Worm (Caenorhabditis elegans) whole organism, L1 larva: ENCODE data around the gene F54H12.8.

ENCODE experiments used
- C04F5.9 ChIP-seq: sonication (generic microtip); optimal IDR thresholded peaks from 2 replicates; lab custom pipeline; 2016; ENCODE audit warnings: missing genetic modification characterization, missing compliant biosample characterization
- C34B4.2 ChIP-seq: sonication (generic microtip); optimal IDR thresholded peaks from 2 replicates; lab custom pipeline; 2017; ENCODE audit warnings: mild to moderate bottlenecking, missing genetic modification characterization, missing compliant biosample characterization
- F16B12.6 ChIP-seq: fragments of 150-350 bp; optimal IDR thresholded peaks from 2 replicates; lab custom pipeline; 2014; ENCODE audit warnings: missing biosample characterization, missing genetic modification characterization
- aha-1 ChIP-seq: fragments of 150-350 bp; optimal IDR thresholded peaks from 2 replicates; lab custom pipeline; 2014; ENCODE audit warnings: missing biosample characterization, missing genetic modification characterization
- blmp-1 ChIP-seq: fragments of 150-350 bp; optimal IDR thresholded peaks from 2 replicates; lab custom pipeline; 2014; ENCODE audit warnings: missing biosample characterization, missing genetic modification characterization
- ceh-63 ChIP-seq: fragments of 200-800 bp; sonication (Bioruptor generic); optimal IDR thresholded peaks from 2 replicates; lab custom pipeline; 2018; ENCODE audit warnings: mild to moderate bottlenecking, missing genetic modification characterization, missing compliant biosample characterization
- ceh-82 ChIP-seq, 3 experiments: fragments of 150-350 bp in 1 of 3; sonication (generic microtip) in 2 of 3; optimal IDR thresholded peaks; 2 replicates each; lab custom pipeline; 2014 to 2017; ENCODE audit warnings: missing biosample characterization in 3 of 3, missing genetic modification characterization in 3 of 3
- ceh-90 ChIP-seq: sonication (generic microtip); optimal IDR thresholded peaks from 2 replicates; lab custom pipeline; 2016; ENCODE audit warnings: missing genetic modification characterization, missing compliant biosample characterization
- elt-2 ChIP-seq: sonication (generic microtip); optimal IDR thresholded peaks from 2 replicates; lab custom pipeline; 2016; ENCODE audit warnings: missing genetic modification characterization, mild to moderate bottlenecking, inconsistent platforms, missing compliant biosample characterization, missing genetic modification reagents
- fkh-8 ChIP-seq: sonication (generic microtip); optimal IDR thresholded peaks from 2 replicates; lab custom pipeline; 2016; ENCODE audit warnings: mild to moderate bottlenecking, missing genetic modification characterization, missing compliant biosample characterization
- grh-1 ChIP-seq: fragments of 200-800 bp; sonication (Bioruptor generic); IDR thresholded peaks from 2 replicates; pipeline ENCODE4 v1.3.6; 2022; ENCODE audit warnings: missing genetic modification reagents, missing genetic modification characterization, missing compliant biosample characterization
- hlh-4 ChIP-seq: sonication (generic microtip); optimal IDR thresholded peaks from 2 replicates; lab custom pipeline; 2016; ENCODE audit warnings: mild to moderate bottlenecking, missing genetic modification characterization, missing compliant biosample characterization
- irx-1 ChIP-seq: sonication (generic microtip); optimal IDR thresholded peaks from 2 replicates; lab custom pipeline; 2016; ENCODE audit warnings: missing genetic modification characterization, missing compliant biosample characterization
- jun-1 ChIP-seq: fragments of 150-350 bp; optimal IDR thresholded peaks from 2 replicates; lab custom pipeline; 2014; ENCODE audit warnings: missing biosample characterization, missing genetic modification reagents, missing genetic modification characterization
- lin-39 ChIP-seq: fragments of 150-350 bp; optimal IDR thresholded peaks from 2 replicates; lab custom pipeline; 2014; ENCODE audit warnings: missing biosample characterization, missing genetic modification reagents, missing genetic modification characterization
- lir-3 ChIP-seq: sonication (generic microtip); optimal IDR thresholded peaks from 2 replicates; lab custom pipeline; 2016; ENCODE audit warnings: mild to moderate bottlenecking, missing genetic modification characterization, moderate library complexity, missing compliant biosample characterization; ENCODE audit not compliant: poor library complexity
- mep-1 ChIP-seq: fragments of 150-350 bp; optimal IDR thresholded peaks from 2 replicates; lab custom pipeline; 2014; ENCODE audit warnings: missing biosample characterization, missing genetic modification characterization
- nhr-12 ChIP-seq: sonication (generic microtip); optimal IDR thresholded peaks from 2 replicates; lab custom pipeline; 2017; ENCODE audit warnings: missing biosample characterization, missing genetic modification characterization
- nhr-20 ChIP-seq: sonication (generic microtip); optimal IDR thresholded peaks from 2 replicates; lab custom pipeline; 2016; ENCODE audit warnings: mild to moderate bottlenecking, missing genetic modification characterization, missing compliant biosample characterization
- nhr-237 ChIP-seq: fragments of 150-350 bp; optimal IDR thresholded peaks from 2 replicates; lab custom pipeline; 2014; ENCODE audit warnings: missing biosample characterization, missing genetic modification characterization
- nhr-47 ChIP-seq: sonication (generic microtip); optimal IDR thresholded peaks from 2 replicates; lab custom pipeline; 2016; ENCODE audit warnings: mild to moderate bottlenecking, missing genetic modification characterization, moderate library complexity, missing compliant biosample characterization
- nhr-71 ChIP-seq: sonication (generic microtip); optimal IDR thresholded peaks from 2 replicates; lab custom pipeline; 2016; ENCODE audit warnings: mild to moderate bottlenecking, missing genetic modification characterization, moderate library complexity, missing compliant biosample characterization
- nhr-76 ChIP-seq: sonication (generic microtip); optimal IDR thresholded peaks from 2 replicates; lab custom pipeline; 2017; ENCODE audit warnings: missing biosample characterization, missing genetic modification characterization
- nhr-77 ChIP-seq: fragments of 150-350 bp; optimal IDR thresholded peaks from 2 replicates; lab custom pipeline; 2014; ENCODE audit warnings: missing biosample characterization, missing genetic modification characterization
- nhr-85 ChIP-seq: sonication (generic microtip); peaks from one replicate; lab custom pipeline; 2016; ENCODE audit warnings: missing genetic modification characterization, inconsistent platforms, missing compliant biosample characterization
- nhr-90 ChIP-seq: sonication (generic microtip); optimal IDR thresholded peaks from 2 replicates; lab custom pipeline; 2016; ENCODE audit warnings: mild to moderate bottlenecking, missing genetic modification characterization, missing compliant biosample characterization; ENCODE audit not compliant: poor library complexity
- pag-3 ChIP-seq: sonication (generic microtip); optimal IDR thresholded peaks from 2 replicates; lab custom pipeline; 2017; ENCODE audit warnings: missing genetic modification characterization, mild to moderate bottlenecking, missing compliant biosample characterization, antibody characterized with exemption, borderline replicate concordance; ENCODE audit not compliant: insufficient read depth
- rnt-1 ChIP-seq: sonication (generic microtip); optimal IDR thresholded peaks from 2 replicates; lab custom pipeline; 2016; ENCODE audit warnings: mild to moderate bottlenecking, missing genetic modification characterization, moderate library complexity, missing compliant biosample characterization
- skn-1 ChIP-seq: fragments of 150-350 bp; optimal IDR thresholded peaks from 2 replicates; lab custom pipeline; 2014; ENCODE audit warnings: missing biosample characterization, missing genetic modification characterization
- snu-23 ChIP-seq: sonication (generic microtip); optimal IDR thresholded peaks from 2 replicates; lab custom pipeline; 2016; ENCODE audit warnings: missing genetic modification characterization, missing compliant biosample characterization
- sox-4 ChIP-seq: sonication (generic microtip); optimal IDR thresholded peaks from 2 replicates; lab custom pipeline; 2016; ENCODE audit warnings: missing genetic modification characterization, missing compliant biosample characterization
- sup-37 ChIP-seq: fragments of 200-800 bp; sonication (Bioruptor generic); optimal IDR thresholded peaks from 2 replicates; lab custom pipeline; 2018; ENCODE audit warnings: mild to moderate bottlenecking, missing genetic modification characterization, missing compliant biosample characterization
- swsn-7 ChIP-seq: sonication (generic microtip); optimal IDR thresholded peaks from 2 replicates; lab custom pipeline; 2016; ENCODE audit warnings: missing genetic modification characterization, missing compliant biosample characterization
- tbx-2 ChIP-seq: sonication (generic microtip); optimal IDR thresholded peaks from 2 replicates; lab custom pipeline; 2016; ENCODE audit warnings: missing genetic modification characterization, missing compliant biosample characterization
- unc-30 ChIP-seq: sonication (generic microtip); optimal IDR thresholded peaks from 2 replicates; lab custom pipeline; 2017; ENCODE audit warnings: missing biosample characterization, missing genetic modification characterization
- unc-62 ChIP-seq: fragments of 150-350 bp; optimal IDR thresholded peaks from 2 replicates; lab custom pipeline; 2014; ENCODE audit warnings: missing biosample characterization, missing genetic modification reagents, missing genetic modification characterization
- unc-86 ChIP-seq: sonication (generic microtip); optimal IDR thresholded peaks from 2 replicates; lab custom pipeline; 2016; ENCODE audit warnings: missing genetic modification characterization, missing compliant biosample characterization
- unc-98 ChIP-seq: fragments of 200-800 bp; sonication (Bioruptor generic); IDR thresholded peaks from 2 replicates; pipeline ENCODE4 v1.3.6; 2022; ENCODE audit warnings: missing genetic modification characterization, missing compliant biosample characterization
- vab-15 ChIP-seq: sonication (generic microtip); optimal IDR thresholded peaks from 2 replicates; lab custom pipeline; 2017; ENCODE audit warnings: missing genotype, mild to moderate bottlenecking, missing genetic modification characterization, missing compliant biosample characterization
- xbp-1 ChIP-seq: sonication (generic microtip); optimal IDR thresholded peaks from 2 replicates; lab custom pipeline; 2016; ENCODE audit warnings: missing genetic modification characterization, missing compliant biosample characterization
- zag-1 ChIP-seq: fragments of 150-350 bp; optimal IDR thresholded peaks from 2 replicates; lab custom pipeline; 2014; ENCODE audit warnings: missing biosample characterization, missing genetic modification characterization
- zip-4 ChIP-seq: fragments of 200-800 bp; sonication (Bioruptor generic); optimal IDR thresholded peaks from 2 replicates; lab custom pipeline; 2018; ENCODE audit warnings: mild to moderate bottlenecking, missing genetic modification characterization, moderate library complexity, missing compliant biosample characterization
- ztf-4 ChIP-seq: fragments of 150-350 bp; optimal IDR thresholded peaks from 2 replicates; lab custom pipeline; 2014; ENCODE audit warnings: missing biosample characterization, missing genetic modification characterization

Gene F54H12.8

DNA sequence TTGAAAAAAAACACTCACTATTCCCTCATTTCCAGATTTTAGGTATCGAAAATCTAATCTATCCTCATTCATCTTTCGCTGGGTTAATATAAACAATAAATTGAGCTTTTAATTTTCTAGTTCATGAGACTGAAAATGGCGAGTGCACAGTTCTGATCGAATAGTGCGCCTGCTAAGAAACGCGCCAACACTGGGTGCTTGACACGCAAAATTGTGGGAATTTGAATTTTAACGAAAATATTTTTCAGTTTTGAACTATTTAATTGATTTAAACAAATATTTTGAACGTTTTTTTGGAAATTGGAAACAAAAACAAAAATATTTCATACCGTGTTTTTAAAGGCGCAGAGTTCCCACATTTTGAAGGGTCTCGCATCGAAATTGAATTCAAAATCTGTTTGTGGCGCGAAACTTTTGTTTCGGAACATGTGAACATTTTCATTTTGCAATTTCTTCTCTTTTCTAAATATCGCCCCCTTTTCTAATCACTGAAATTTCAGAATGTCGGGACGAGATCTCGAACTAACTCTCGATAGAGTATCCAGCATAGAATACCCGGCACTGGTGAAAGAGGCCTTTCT, 40.4 kb downstream of the F54H12.8 start, which contains the start of the genes C29E4.13 and npp-15 (continued):
- peak; percentile 15 for TF ChIP-seq unc-86
- peak; percentile 39 for TF ChIP-seq xbp-1 (tag; lab: Kevin White, UChicago)
- no peak for TF ChIP-seq C34B4.2 (tag; lab: Kevin White, UChicago)
- no peak for TF ChIP-seq C04F5.9 (tag; lab: Kevin White, UChicago)
- TF ChIP-seq swsn-7: peak; percentile 34
- TF ChIP-seq snu-23 (GFP tag; lab: Kevin White, UChicago): peak; percentile 63
- TF ChIP-seq blmp-1: peak; percentile 33
- peak in 1 of 3 experiments; percentile 35 for TF ChIP-seq ceh-82 (tag; optimal IDR thresholded peaks at IDR 0.05; lab: Kevin White, UChicago)
- TF ChIP-seq nhr-90: peak; percentile 27
- no peak for TF ChIP-seq sox-4 (tag; lab: Kevin White, UChicago)
- no peak for TF ChIP-seq jun-1 (tag; lab: Kevin White, UChicago)
- no peak for TF ChIP-seq ceh-90 (tag; lab: Kevin White, UChicago)
- no peak for TF ChIP-seq nhr-12
- peak; percentile 53 for TF ChIP-seq nhr-71 (tag; lab: Kevin White, UChicago)
- TF ChIP-seq nhr-20: peak; percentile 51
- peak; percentile 64 for TF ChIP-seq rnt-1 (tag; lab: Kevin White, UChicago)
- peak; percentile 24 for TF ChIP-seq skn-1 (tag; lab: Kevin White, UChicago)
- no peak for TF ChIP-seq hlh-4 (tag; lab: Kevin White, UChicago)
- no peak for TF ChIP-seq zag-1 (tag; lab: Kevin White, UChicago)

DNA sequence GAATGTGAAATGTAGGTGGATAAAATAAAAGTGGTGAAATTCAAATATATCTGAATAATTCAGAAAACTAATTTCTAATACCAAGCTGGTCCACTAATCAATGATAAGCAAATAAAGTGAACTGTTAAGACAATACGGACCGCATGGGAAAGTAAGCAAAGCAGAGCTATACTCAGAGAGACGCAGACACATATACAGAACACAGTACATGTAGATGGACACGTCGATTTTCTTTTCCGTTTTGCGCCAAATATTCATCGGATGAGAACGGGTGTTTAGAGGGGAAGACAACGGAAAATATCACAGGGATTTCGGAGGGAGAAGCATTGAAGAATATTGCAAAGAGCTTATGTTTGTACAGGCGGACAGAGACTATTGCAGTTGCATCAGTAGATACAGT, 43.1 kb downstream of the F54H12.8 start:
- TF ChIP-seq aha-1 (tag; lab: Kevin White, UChicago) (no peak), blmp-1 (peak; percentile 27)

DNA sequence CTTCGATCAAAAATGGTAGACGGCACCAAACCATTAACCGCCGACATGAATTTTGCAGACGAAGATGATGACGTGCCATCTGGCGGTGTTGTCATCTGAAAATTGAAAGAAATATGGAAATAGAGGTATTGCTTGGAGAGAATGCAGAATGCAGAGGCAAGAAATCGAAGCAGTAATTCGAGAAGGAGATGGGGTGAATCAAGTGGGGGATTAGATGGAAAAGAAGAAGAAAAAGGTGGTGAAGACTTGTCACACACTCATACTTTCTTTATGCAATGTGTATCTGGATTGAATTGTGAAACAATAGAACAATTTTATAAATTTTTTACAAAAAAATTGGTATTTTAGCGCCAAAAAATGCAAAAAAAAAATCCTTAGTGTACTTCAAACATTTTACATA, 44.2 kb downstream of the F54H12.8 start, which contains the start of gene tag-250:
tag-250 (minus strand) TSS at position 101 of the 400 bp plus-strand sequence.
- TF ChIP-seq nhr-77 (tag; lab: Kevin White, UChicago) (no peak), swsn-7 (no peak), pag-3 (tag; lab: Kevin White, UChicago) (no peak), ceh-90 (tag; lab: Kevin White, UChicago) (no peak), grh-1 (GFP tag; lab: Robert Waterston, UW) (no peak), fkh-8 (no peak), vab-15 (tag; lab: Kevin White, UChicago) (no peak), tbx-2 (tag; lab: Kevin White, UChicago) (no peak), unc-98 (GFP tag; lab: Robert Waterston, UW) (no peak), unc-30 (tag; lab: Kevin White, UChicago) (no peak), nhr-47 (tag; lab: Kevin White, UChicago) (no peak), ceh-63 (GFP tag; lab: Kevin White, UChicago) (no peak), sup-37 (GFP tag; lab: Kevin White, UChicago) (no peak)
- TF ChIP-seq, all 84 proteins: peak for 0

DNA sequence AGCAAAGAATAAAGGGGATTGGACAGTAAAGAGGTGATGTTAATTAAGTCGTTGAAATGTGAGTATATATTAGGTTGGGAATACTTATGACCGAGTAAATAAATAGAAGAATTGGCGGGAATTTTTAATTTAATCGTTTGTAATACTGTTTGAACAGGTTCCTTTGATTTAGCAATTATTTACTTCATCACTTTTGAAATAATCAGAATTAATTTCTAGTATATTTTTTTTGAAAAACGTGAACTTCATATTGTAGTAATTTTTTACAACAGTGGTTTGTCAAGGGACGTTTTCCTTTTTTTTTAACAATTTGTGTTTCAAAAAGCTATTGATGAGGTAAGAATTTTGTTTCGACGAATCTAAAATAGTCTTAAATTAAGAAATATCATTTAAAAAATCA, 46.8 kb downstream of the F54H12.8 start, which contains the start of gene C29E4.17:
C29E4.17 (plus strand) TSS at position 301 of the 400 bp plus-strand sequence.
- no peak for TF ChIP-seq nhr-76 (tag; lab: Kevin White, UChicago)
- TF ChIP-seq lin-39 (tag; lab: Kevin White, UChicago): no peak
- TF ChIP-seq nhr-237 (tag; lab: Kevin White, UChicago): no peak
- TF ChIP-seq elt-2: no peak
- no peak for TF ChIP-seq tbx-2 (tag; lab: Kevin White, UChicago)
- no peak for TF ChIP-seq fkh-8
- no peak for TF ChIP-seq unc-62
- no peak for TF ChIP-seq ztf-4 (tag; lab: Kevin White, UChicago)
- TF ChIP-seq zip-4 (GFP tag; lab: Kevin White, UChicago): no peak
- no peak for TF ChIP-seq nhr-85
- no peak for TF ChIP-seq irx-1 (tag; lab: Kevin White, UChicago)
- TF ChIP-seq mep-1 (tag; lab: Kevin White, UChicago): no peak
- no peak for TF ChIP-seq nhr-77 (tag; lab: Kevin White, UChicago)
- no peak for TF ChIP-seq jun-1 (tag; lab: Kevin White, UChicago)
- TF ChIP-seq lir-3 (tag; lab: Kevin White, UChicago): no peak
- TF ChIP-seq F16B12.6 (tag; lab: Kevin White, UChicago): no peak
- TF ChIP-seq unc-98 (GFP tag; lab: Robert Waterston, UW): no peak
- TF ChIP-seq nhr-47 (tag; lab: Kevin White, UChicago): no peak
